Worm (Caenorhabditis elegans): ENCODE data around the gene ZK897.10.

ZK897.10 gene

DNA sequence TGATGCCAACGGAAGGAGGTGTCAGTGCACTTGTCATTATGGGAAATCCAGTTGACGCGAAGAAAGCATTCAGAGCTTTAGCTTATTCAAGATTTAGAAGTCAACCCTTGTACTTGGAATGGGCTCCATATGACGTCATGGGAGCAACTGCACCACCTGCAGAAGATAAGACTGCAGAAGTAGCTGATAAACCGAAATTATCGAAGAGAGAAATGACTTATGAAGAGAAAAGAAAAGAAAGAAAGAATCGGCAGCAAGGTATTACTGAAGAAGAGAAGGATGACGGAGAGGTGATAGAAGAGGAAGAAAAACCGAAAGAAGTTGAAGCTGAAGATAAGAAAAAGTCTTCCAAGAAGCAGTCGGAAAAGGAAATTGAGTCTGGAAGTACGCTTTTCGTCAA is 37.0 kb upstream of the ZK897.10 start:
- TF ChIP-seq C38D4.7 (GFP tag; optimal IDR thresholded peaks at IDR 0.05) (no peak), elt-2 (tag; optimal IDR thresholded peaks at IDR 0.05) (peak; percentile 65)

- TF ChIP-seq K09A11.1 (tag; optimal IDR thresholded peaks at IDR 0.05; ENCODE audit: insufficient read depth) (no peak), ceh-24 (tag; optimal IDR thresholded peaks at IDR 0.05) (no peak), ceh-9 (tag; optimal IDR thresholded peaks at IDR 0.05) (no peak), mec-3 (tag; optimal IDR thresholded peaks at IDR 0.05; ENCODE audit: borderline replicate concordance) (no peak), eyg-1 (tag; optimal IDR thresholded peaks at IDR 0.05) (no peak), tbx-7 (tag; optimal IDR thresholded peaks at IDR 0.05) (no peak), pros-1 (tag; optimal IDR thresholded peaks at IDR 0.05) (no peak), ztf-16 (tag; optimal IDR thresholded peaks at IDR 0.05) (no peak), odd-2 (tag; optimal IDR thresholded peaks at IDR 0.05) (no peak), fkh-10 (GFP tag; optimal IDR thresholded peaks at IDR 0.05) (no peak), pha-2 (tag; optimal IDR thresholded peaks at IDR 0.05) (no peak)
Observed at ce11 chrIV:12741438-12741837, 23.7 kb upstream of the ZK897.10 start, which contains the start of gene T23F6.5. Gene T23F6.5, minus strand, starts transcription at chrIV:12741538.

DNA sequence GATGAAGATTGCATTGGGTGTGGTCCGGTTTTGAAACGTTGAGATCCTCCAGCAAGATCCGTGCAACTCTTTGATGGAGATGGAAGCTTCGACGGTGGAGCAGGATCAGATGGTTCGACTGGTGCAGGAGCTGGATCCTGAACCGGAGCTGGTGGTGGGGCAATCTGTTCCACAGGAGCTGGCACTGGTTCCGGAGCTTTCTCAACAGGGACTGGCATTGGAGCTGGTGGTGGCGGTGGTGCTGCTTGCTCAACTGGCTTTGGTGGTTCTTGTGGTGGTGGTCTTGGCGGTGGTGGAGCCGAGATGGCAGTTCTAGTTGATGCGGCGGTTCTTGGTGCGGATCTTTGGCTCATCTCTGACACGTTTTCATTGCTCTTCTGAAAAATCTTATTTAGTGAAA is 21.5 kb upstream of the ZK897.10 start:
- no peak for TF ChIP-seq ceh-45 (GFP tag; IDR thresholded peaks at IDR 0.05)
- no peak for TF ChIP-seq sox-4 (tag; optimal IDR thresholded peaks at IDR 0.05)
- TF ChIP-seq pha-2 (tag; optimal IDR thresholded peaks at IDR 0.05) = no peak
- no peak for TF ChIP-seq tbx-7 (tag; optimal IDR thresholded peaks at IDR 0.05)
- no peak for TF ChIP-seq nhr-232 (tag; optimal IDR thresholded peaks at IDR 0.05)
- TF ChIP-seq fkh-6 (tag; optimal IDR thresholded peaks at IDR 0.05) = no peak
- no peak for TF ChIP-seq C38D4.7 (GFP tag; optimal IDR thresholded peaks at IDR 0.05)
- no peak for TF ChIP-seq unc-42 (tag; optimal IDR thresholded peaks at IDR 0.05)
- TF ChIP-seq ceh-9 (tag; optimal IDR thresholded peaks at IDR 0.05) = no peak
- no peak for TF ChIP-seq zip-5 (tag; optimal IDR thresholded peaks at IDR 0.05)
- TF ChIP-seq K02D7.2 (tag; optimal IDR thresholded peaks at IDR 0.05) = no peak
- no peak for TF ChIP-seq nfya-1 (tag; optimal IDR thresholded peaks at IDR 0.05)
- no peak for TF ChIP-seq hlh-13 (GFP tag; optimal IDR thresholded peaks at IDR 0.05)
- TF ChIP-seq T23F11.4 (GFP tag; optimal IDR thresholded peaks at IDR 0.05) = no peak

DNA sequence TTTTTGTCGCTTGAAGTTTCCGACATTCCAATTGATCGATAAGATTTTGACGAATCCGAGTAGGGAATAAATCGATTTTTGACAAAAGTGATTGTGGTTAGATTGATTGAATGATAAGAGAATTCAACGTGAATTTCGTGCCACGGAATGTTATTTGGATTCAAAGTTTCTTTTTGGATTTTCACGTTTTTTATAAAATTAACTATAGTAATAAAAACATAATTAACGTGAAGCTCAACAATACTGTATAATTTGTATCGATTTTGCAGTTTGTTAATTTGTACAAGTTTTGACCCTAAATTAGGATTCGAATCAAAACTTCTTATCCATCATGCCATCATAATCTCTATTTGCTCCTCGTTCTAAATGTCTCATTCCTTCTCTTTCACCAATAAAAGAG is 20.4 kb upstream of the ZK897.10 start, which contains the start of gene C36H8.1:
TSS of gene C36H8.1 (minus strand) at position 101 of the 400 bp plus-strand sequence.
- TF ChIP-seq T23F11.4 (GFP tag; optimal IDR thresholded peaks at IDR 0.05) (no peak), hlh-13 (GFP tag; optimal IDR thresholded peaks at IDR 0.05) (no peak), pqm-1 (tag; optimal IDR thresholded peaks at IDR 0.05) (no peak), ceh-9 (tag; optimal IDR thresholded peaks at IDR 0.05) (no peak), fax-1 (tag; optimal IDR thresholded peaks at IDR 0.05) (no peak), eyg-1 (tag; optimal IDR thresholded peaks at IDR 0.05) (no peak), pat-9 (tag; optimal IDR thresholded peaks at IDR 0.05) (no peak), ceh-18 (tag; optimal IDR thresholded peaks at IDR 0.05) (no peak), ceh-48 (tag; optimal IDR thresholded peaks at IDR 0.05) (no peak), dve-1 (tag; optimal IDR thresholded peaks at IDR 0.05) (no peak), hlh-30 (tag; optimal IDR thresholded peaks at IDR 0.05; ENCODE audit: insufficient read depth) (no peak), F13H6.1 (tag; optimal IDR thresholded peaks at IDR 0.05) (no peak), unc-42 (tag; optimal IDR thresholded peaks at IDR 0.05) (no peak), sox-4 (tag; optimal IDR thresholded peaks at IDR 0.05) (no peak), ets-4 (tag; optimal IDR thresholded peaks at IDR 0.05) (no peak), madf-2 (tag; optimal IDR thresholded peaks at IDR 0.05) (no peak), elt-2 (tag; optimal IDR thresholded peaks at IDR 0.05) (no peak), ceh-14 (tag; optimal IDR thresholded peaks at IDR 0.05) (no peak), ceh-45 (GFP tag; IDR thresholded peaks at IDR 0.05) (no peak)

ce11 chrIV:12746284-12746683 is 18.9 kb upstream of the ZK897.10 start, which contains the start of gene inx-6:
Gene inx-6, plus strand, starts transcription at chrIV:12746584.
- no peak for TF ChIP-seq T23F11.4 (GFP tag; optimal IDR thresholded peaks at IDR 0.05)
- no peak for TF ChIP-seq C38D4.7 (GFP tag; optimal IDR thresholded peaks at IDR 0.05)
- no peak for TF ChIP-seq ceh-24 (tag; optimal IDR thresholded peaks at IDR 0.05)
